Worm (Caenorhabditis elegans): Measurements from ENCODE around the gene nhr-286.

- no peak for TF ChIP-seq snpc-4 (tag; optimal IDR thresholded peaks at IDR 0.05)
- TF ChIP-seq aly-2 (tag; optimal IDR thresholded peaks at IDR 0.05): no peak
- TF ChIP-seq ceh-9 (tag; optimal IDR thresholded peaks at IDR 0.05): no peak
Observed at ce11 chrV:7095254-7095990, 4.0 kb upstream of the nhr-286 start.
